Worm (Caenorhabditis elegans) whole organism, L2 larva: ENCODE data around the gene fut-5.

Experiments used
- R02D3.7 ChIP-seq: fragments of 150-350 bp; optimal IDR thresholded peaks from 2 replicates; lab custom pipeline; 2014; ENCODE audit warnings: missing biosample characterization, missing genetic modification characterization
- blmp-1 ChIP-seq: sonication (generic microtip); optimal IDR thresholded peaks from 2 replicates; lab custom pipeline; 2017; ENCODE audit warnings: missing genetic modification characterization, mild to moderate bottlenecking, missing compliant biosample characterization, antibody characterized with exemption, moderate library complexity; ENCODE audit not compliant: insufficient read depth
- dmd-4 ChIP-seq: sonication (generic microtip); optimal IDR thresholded peaks from 2 replicates; lab custom pipeline; 2017; ENCODE audit warnings: missing biosample characterization, missing genetic modification characterization
- lin-13 ChIP-seq: fragments of 150-350 bp; optimal IDR thresholded peaks from 2 replicates; lab custom pipeline; 2014; ENCODE audit warnings: missing biosample characterization, missing genetic modification reagents, missing genetic modification characterization
- mbf-1 ChIP-seq: sonication (generic microtip); optimal IDR thresholded peaks from 2 replicates; lab custom pipeline; 2017; ENCODE audit warnings: missing biosample characterization, missing genetic modification characterization
- nhr-25 ChIP-seq: fragments of 150-350 bp; sonication (generic microtip); optimal IDR thresholded peaks from 3 replicates; lab custom pipeline; 2014; ENCODE audit warnings: missing biosample characterization, missing genetic modification characterization
- sma-3 ChIP-seq: sonication (generic microtip); optimal IDR thresholded peaks from 2 replicates; lab custom pipeline; 2016; ENCODE audit warnings: missing genetic modification reagents, missing genetic modification characterization, missing compliant biosample characterization
- snpc-4 ChIP-seq: fragments of 150-350 bp; optimal IDR thresholded peaks from 2 replicates; lab custom pipeline; 2014; ENCODE audit warnings: missing biosample characterization, missing genetic modification characterization
- unc-55 ChIP-seq: fragments of 150-350 bp; sonication (generic microtip); optimal IDR thresholded peaks from 3 replicates; lab custom pipeline; 2014; ENCODE audit warnings: missing biosample characterization, missing genetic modification reagents, missing genetic modification characterization
- unc-62 ChIP-seq: fragments of 150-350 bp; optimal IDR thresholded peaks from 2 replicates; lab custom pipeline; 2014; ENCODE audit warnings: missing biosample characterization, missing genetic modification reagents, missing genetic modification characterization

ce11 chrII:4648785-4649184, 18.7 kb downstream of the fut-5 start, which contains the start of gene lgc-27:
- TF ChIP-seq blmp-1 (no peak), mbf-1 (tag; lab: Kevin White, UChicago) (no peak), dmd-4 (no peak), nhr-25 (tag; lab: Kevin White, UChicago) (no peak), snpc-4 (tag; lab: Kevin White, UChicago) (no peak), R02D3.7 (tag; lab: Kevin White, UChicago) (no peak), lin-13 (GFP tag; lab: Kevin White, UChicago) (no peak), unc-62 (no peak), sma-3 (GFP tag; lab: Kevin White, UChicago) (no peak), unc-55 (GFP tag; lab: Kevin White, UChicago) (no peak)
